Fruit fly (Drosophila melanogaster): Measurements from ENCODE around the gene Nedd8.

Gene Nedd8

dm6 chr2L:18945765-18946552 lies 5.7 kb downstream of the Nedd8 start, which contains the start of gene CG46304:
Gene CG46304 (plus strand): TSS chr2L:18946305.
- TF ChIP-seq usp (GFP tag; optimal IDR thresholded peaks at IDR 0.05) (no peak), EcR (GFP tag; optimal IDR thresholded peaks at IDR 0.05) (peak in 1 of 2 experiments; percentile 85), pan (optimal IDR thresholded peaks at IDR 0.05) (no peak)

dm6 chr2L:18944175-18945012 lies 7.2 kb downstream of the Nedd8 start:
- TF ChIP-seq usp (GFP tag; optimal IDR thresholded peaks at IDR 0.05) (no peak), psq (optimal IDR thresholded peaks at IDR 0.05) (no peak), EcR (GFP tag; optimal IDR thresholded peaks at IDR 0.05) (peak in 1 of 2 experiments; percentile 25), pan (optimal IDR thresholded peaks at IDR 0.05) (no peak), Dll (optimal IDR thresholded peaks at IDR 0.05) (peak; percentile 3), CG8478 (optimal IDR thresholded peaks at IDR 0.05) (peak; percentile 75)

DNA sequence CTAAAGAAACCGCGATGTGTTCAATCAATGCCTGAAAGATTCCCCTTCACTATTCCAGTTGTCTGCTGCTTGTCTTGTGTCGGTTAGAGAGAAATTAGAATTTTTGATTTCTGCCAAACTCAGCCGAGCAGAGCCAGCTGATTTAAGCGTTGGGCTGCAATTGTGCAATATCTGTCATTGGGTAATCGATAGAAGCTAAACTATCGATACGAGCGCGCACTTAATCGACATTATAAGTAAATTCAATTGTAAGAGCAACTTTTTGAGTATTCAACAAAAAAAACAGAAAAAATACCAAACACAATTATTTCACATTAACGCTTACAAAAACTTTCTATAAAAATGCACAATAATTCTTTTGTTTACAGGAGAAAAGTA lies 7.9 kb downstream of the Nedd8 start, which contains the start of gene ssp3:
Gene ssp3, minus strand, starts transcription at position 164 of the 378 bp plus-strand sequence.
- TF ChIP-seq EcR (GFP tag; optimal IDR thresholded peaks at IDR 0.05) (no peak), CG8478 (optimal IDR thresholded peaks at IDR 0.05) (no peak)

DNA sequence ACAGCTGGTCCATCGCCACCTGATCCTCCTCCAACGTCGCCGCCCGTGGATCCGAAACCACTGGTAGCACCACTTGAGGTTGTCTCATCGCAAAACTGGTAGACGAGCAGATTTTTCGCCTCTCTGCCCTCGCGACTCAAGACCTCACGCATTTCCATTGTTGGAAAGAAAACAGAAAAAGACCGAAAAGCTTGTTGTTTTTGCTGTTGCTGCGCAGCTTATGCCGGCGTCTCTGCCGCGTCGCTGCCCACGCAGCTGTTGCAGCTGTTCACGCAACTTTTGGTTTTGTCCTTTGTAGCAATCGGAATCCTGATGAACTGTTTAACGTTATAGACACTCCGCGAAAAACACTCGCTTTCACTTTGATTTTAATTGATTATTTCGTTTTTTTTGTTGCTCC lies 8.3 kb downstream of the Nedd8 start:
- TF ChIP-seq EcR (GFP tag; optimal IDR thresholded peaks at IDR 0.05), result no peak
- no peak for TF ChIP-seq psq (optimal IDR thresholded peaks at IDR 0.05)
- no peak for TF ChIP-seq CG8478 (optimal IDR thresholded peaks at IDR 0.05)
- no peak for TF ChIP-seq Dll (optimal IDR thresholded peaks at IDR 0.05)
- TF ChIP-seq pan (optimal IDR thresholded peaks at IDR 0.05), result no peak
- no peak for TF ChIP-seq usp (GFP tag; optimal IDR thresholded peaks at IDR 0.05)

dm6 chr2L:18936056-18936455 lies 15.6 kb downstream of the Nedd8 start:
- TF ChIP-seq CG8478 (optimal IDR thresholded peaks at IDR 0.05) (peak; percentile 92), Dll (optimal IDR thresholded peaks at IDR 0.05) (no peak)

DNA sequence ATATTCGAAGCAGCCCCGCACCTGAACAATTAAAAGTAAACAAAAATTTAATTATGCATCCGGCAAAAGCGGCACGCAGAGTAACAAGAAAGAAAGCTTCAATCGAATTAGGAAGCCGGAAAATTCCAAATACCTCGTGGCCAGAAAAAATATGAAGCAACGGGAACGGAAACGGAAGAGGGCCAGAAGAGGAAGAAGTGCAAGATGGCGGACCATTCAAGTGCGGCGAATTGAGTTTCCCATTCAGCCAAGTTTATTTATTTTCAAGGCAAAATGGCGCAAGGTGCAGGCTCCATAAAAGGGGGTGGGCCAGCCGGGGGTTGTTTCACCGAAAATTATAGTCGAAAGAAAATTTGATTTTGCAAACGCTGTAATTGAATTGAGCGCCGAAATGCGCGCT lies 17.0 kb downstream of the Nedd8 start:
- TF ChIP-seq pan (optimal IDR thresholded peaks at IDR 0.05), result no peak
- TF ChIP-seq Dll (optimal IDR thresholded peaks at IDR 0.05), result no peak
- TF ChIP-seq usp (GFP tag; optimal IDR thresholded peaks at IDR 0.05), result no peak
- TF ChIP-seq psq (optimal IDR thresholded peaks at IDR 0.05), result no peak
- no peak for TF ChIP-seq EcR (GFP tag; optimal IDR thresholded peaks at IDR 0.05)
- no peak for TF ChIP-seq CG8478 (optimal IDR thresholded peaks at IDR 0.05)

dm6 chr2L:18933867-18934266 lies 17.8 kb downstream of the Nedd8 start:
- TF ChIP-seq usp (GFP tag; optimal IDR thresholded peaks at IDR 0.05) (no peak), psq (optimal IDR thresholded peaks at IDR 0.05) (no peak), EcR (GFP tag; optimal IDR thresholded peaks at IDR 0.05) (no peak), pan (optimal IDR thresholded peaks at IDR 0.05) (no peak), CG8478 (optimal IDR thresholded peaks at IDR 0.05) (no peak), Dll (optimal IDR thresholded peaks at IDR 0.05) (no peak)

DNA sequence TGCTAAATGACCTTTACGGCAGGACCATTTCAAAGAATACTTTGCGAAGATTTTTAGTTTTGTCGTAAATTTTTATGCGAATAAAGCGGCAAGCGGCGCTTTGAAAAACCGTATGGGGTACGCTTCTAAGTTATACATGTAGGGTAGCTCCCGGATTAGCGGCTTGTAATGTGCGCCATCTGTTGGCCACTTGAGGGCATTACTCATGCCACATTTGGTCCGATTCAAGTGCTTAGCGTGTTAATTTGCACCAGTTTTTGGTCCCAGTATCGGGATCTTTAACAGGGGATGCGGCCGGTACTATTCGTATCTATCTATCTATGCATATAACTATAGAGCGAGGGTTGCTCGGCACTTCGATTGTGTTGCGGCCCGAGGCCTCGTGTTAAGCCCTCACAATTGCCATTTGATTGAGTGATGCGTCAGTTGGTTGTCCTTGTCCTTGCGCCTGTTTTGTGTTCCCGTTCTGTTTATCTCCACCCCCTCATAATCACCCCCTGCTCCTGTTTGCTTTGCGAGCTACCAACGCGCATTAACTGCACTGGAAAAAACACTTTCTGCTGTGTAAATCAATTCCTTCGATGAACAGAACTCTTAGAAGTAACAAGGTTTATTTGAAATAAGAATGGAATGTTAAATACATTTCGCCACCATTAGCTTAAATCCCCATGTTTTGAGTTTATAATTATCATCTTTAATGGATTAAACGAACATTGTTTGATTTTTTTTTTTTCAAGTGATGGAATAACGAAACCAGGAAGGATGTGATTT lies 21.1 kb downstream of the Nedd8 start:
- TF ChIP-seq usp (GFP tag; optimal IDR thresholded peaks at IDR 0.05), result no peak

DNA sequence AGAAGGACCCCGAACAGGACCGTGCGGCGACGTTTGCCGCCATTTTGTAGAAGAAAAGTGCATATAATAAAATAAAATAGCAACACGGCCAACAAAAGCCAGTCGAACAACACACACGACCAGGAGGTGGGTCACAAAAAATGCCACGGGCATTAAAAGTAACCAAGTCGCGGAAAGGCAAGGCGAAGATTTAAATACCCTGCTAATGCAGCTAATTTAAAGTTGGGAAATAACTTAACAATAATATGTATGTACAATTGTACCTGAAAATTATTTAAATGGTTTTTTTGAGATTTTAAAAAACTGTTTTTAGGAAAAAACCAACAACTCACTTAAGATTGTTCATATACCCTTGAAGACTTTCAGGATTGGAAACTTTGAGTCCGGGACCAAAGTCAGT lies 22.0 kb downstream of the Nedd8 start:
- no peak for TF ChIP-seq psq (optimal IDR thresholded peaks at IDR 0.05)
- TF ChIP-seq pan (optimal IDR thresholded peaks at IDR 0.05), result no peak
- no peak for TF ChIP-seq CG8478 (optimal IDR thresholded peaks at IDR 0.05)
- no peak for TF ChIP-seq EcR (GFP tag; optimal IDR thresholded peaks at IDR 0.05)
- no peak for TF ChIP-seq Dll (optimal IDR thresholded peaks at IDR 0.05)
- TF ChIP-seq usp (GFP tag; optimal IDR thresholded peaks at IDR 0.05), result no peak

DNA sequence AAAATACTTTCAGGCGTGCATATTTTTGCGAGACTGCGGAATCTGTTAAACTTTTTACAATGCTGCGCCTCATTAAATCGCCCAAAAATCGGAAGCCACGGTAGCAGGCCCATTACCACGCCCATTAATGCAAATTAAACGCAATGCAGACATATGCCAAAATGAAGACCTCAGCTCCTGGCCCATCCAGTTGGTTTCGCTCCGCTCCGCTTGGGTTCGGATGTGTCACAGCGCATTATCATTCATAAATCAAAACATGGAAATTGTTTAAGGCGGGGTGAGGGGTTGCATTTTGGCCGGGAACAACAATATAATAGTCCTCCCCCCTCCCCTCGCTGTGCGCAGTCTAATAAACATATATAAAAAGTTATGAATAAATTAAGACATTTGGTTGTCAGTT lies 23.7 kb downstream of the Nedd8 start:
- no peak for TF ChIP-seq usp (GFP tag; optimal IDR thresholded peaks at IDR 0.05)
- TF ChIP-seq Dll (optimal IDR thresholded peaks at IDR 0.05), result no peak
- no peak for TF ChIP-seq psq (optimal IDR thresholded peaks at IDR 0.05)
- TF ChIP-seq CG8478 (optimal IDR thresholded peaks at IDR 0.05), result no peak
- TF ChIP-seq pan (optimal IDR thresholded peaks at IDR 0.05), result no peak
- TF ChIP-seq EcR (GFP tag; optimal IDR thresholded peaks at IDR 0.05), result no peak

DNA sequence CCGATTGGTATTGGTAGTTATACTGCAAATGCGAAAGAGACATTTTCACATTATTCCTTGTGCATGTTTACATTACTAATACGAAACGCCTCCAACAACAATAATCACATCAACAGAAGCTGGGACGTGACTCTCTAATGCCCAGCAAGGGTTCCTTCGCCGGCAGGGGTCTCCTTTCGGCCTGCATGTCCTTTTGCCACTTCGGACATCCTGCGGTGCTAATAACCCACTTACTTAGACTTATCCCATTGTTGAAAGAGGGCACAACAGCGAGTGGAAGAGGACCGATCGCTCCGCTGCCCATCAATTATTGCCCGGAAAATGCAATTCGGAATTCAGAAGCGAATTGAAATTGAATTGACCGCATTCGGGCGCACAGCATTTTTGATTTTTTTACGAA lies 25.7 kb downstream of the Nedd8 start:
- TF ChIP-seq pan (optimal IDR thresholded peaks at IDR 0.05) (no peak), Dll (optimal IDR thresholded peaks at IDR 0.05) (no peak), EcR (GFP tag; optimal IDR thresholded peaks at IDR 0.05) (no peak), CG8478 (optimal IDR thresholded peaks at IDR 0.05) (no peak), psq (optimal IDR thresholded peaks at IDR 0.05) (no peak), usp (GFP tag; optimal IDR thresholded peaks at IDR 0.05) (no peak)

dm6 chr2L:18925387-18925786 lies 26.2 kb downstream of the Nedd8 start:
- TF ChIP-seq pan (optimal IDR thresholded peaks at IDR 0.05), result no peak
- no peak for TF ChIP-seq Dll (optimal IDR thresholded peaks at IDR 0.05)
- TF ChIP-seq CG8478 (optimal IDR thresholded peaks at IDR 0.05), result no peak

Data from whole organism.